Fruit fly (Drosophila melanogaster) whole organism, pupa: ENCODE measurements around the gene sage.

Experiments used
- CG10348 ChIP-seq: fragments of 200-800 bp; sonication (Bioruptor generic); IDR thresholded peaks from 2 replicates; pipeline ENCODE4 v1.3.6; 2022; ENCODE audit warnings: missing biosample characterization, missing genetic modification characterization
- CG12605 ChIP-seq: fragments of 200-800 bp; sonication (Bioruptor generic); IDR thresholded peaks from 2 replicates; pipeline ENCODE4 v1.3.6; 2022; ENCODE audit warnings: missing biosample characterization, missing genetic modification characterization
- CG13204 ChIP-seq: fragments of 200-800 bp; sonication (Bioruptor generic); optimal IDR thresholded peaks from 2 replicates; lab custom pipeline; 2018; ENCODE audit warnings: missing biosample characterization, mild to moderate bottlenecking, missing genetic modification characterization, moderate library complexity
- CG14655 ChIP-seq: fragments of 200-800 bp; sonication (Bioruptor generic); optimal IDR thresholded peaks from 3 replicates; lab custom pipeline; 2017; ENCODE audit warnings: mild to moderate bottlenecking, missing biosample characterization, missing genetic modification reagents, missing genetic modification characterization
- CG15710 ChIP-seq: fragments of 200-800 bp; sonication (Bioruptor generic); optimal IDR thresholded peaks from 2 replicates; lab custom pipeline; 2018; ENCODE audit warnings: missing biosample characterization, mild to moderate bottlenecking, missing genetic modification characterization, moderate library complexity
- CG17806 ChIP-seq: fragments of 200-800 bp; sonication (Bioruptor generic); optimal IDR thresholded peaks from 2 replicates; lab custom pipeline; 2018; ENCODE audit warnings: missing biosample characterization, mild to moderate bottlenecking, missing genetic modification characterization, moderate library complexity
- CG32121 ChIP-seq: fragments of 200-800 bp; sonication (Bioruptor generic); IDR thresholded peaks from 2 replicates; pipeline ENCODE4 v1.3.6; 2022; ENCODE audit warnings: missing biosample characterization, missing genetic modification characterization
- CG34367 ChIP-seq: fragments of 200-800 bp; sonication (Bioruptor generic); optimal IDR thresholded peaks from 2 replicates; lab custom pipeline; 2018; ENCODE audit warnings: missing biosample characterization, mild to moderate bottlenecking, missing genetic modification characterization
- CG4496 ChIP-seq: fragments of 200-800 bp; sonication (Bioruptor generic); IDR thresholded peaks from 3 replicates; pipeline ENCODE4 v1.3.6; 2022; ENCODE audit warnings: missing biosample characterization, missing genetic modification characterization
- CG8159 ChIP-seq: fragments of 200-800 bp; sonication (Bioruptor generic); optimal IDR thresholded peaks from 3 replicates; lab custom pipeline; 2018; ENCODE audit warnings: missing biosample characterization, mild to moderate bottlenecking, missing genetic modification characterization, moderate library complexity
- CG8301 ChIP-seq: fragments of 200-800 bp; sonication (Bioruptor generic); optimal IDR thresholded peaks from 2 replicates; lab custom pipeline; 2018; ENCODE audit warnings: missing biosample characterization, mild to moderate bottlenecking, missing genetic modification characterization
- CG9948 ChIP-seq: fragments of 200-800 bp; sonication (Bioruptor generic); optimal IDR thresholded peaks from 2 replicates; lab custom pipeline; 2018; ENCODE audit warnings: missing biosample characterization, mild to moderate bottlenecking, missing genetic modification characterization, moderate library complexity
- D1 ChIP-seq: fragments of 200-800 bp; sonication (Bioruptor generic); optimal IDR thresholded peaks from 2 replicates; lab custom pipeline; 2018; ENCODE audit warnings: missing biosample characterization, mild to moderate bottlenecking, missing genetic modification characterization, moderate library complexity
- EcR ChIP-seq: fragments of 200-800 bp; sonication (Bioruptor generic); optimal IDR thresholded peaks from 3 replicates; lab custom pipeline; 2019; ENCODE audit warnings: missing biosample characterization, missing genetic modification characterization, mild to moderate bottlenecking, moderate library complexity, missing genetic modification reagents
- Ets98B ChIP-seq: fragments of 200-800 bp; sonication (Bioruptor generic); IDR thresholded peaks from 2 replicates; pipeline ENCODE4 v1.3.6; 2022; ENCODE audit warnings: missing biosample characterization, missing genetic modification characterization
- Pif1A ChIP-seq: fragments of 200-800 bp; sonication (Bioruptor generic); optimal IDR thresholded peaks from 3 replicates; lab custom pipeline; 2016; ENCODE audit warnings: missing biosample characterization, missing genetic modification characterization
- Pif1B ChIP-seq: fragments of 200-800 bp; sonication (Bioruptor generic); optimal IDR thresholded peaks from 3 replicates; lab custom pipeline; 2016; ENCODE audit warnings: missing biosample characterization, missing genetic modification characterization
- Snoo ChIP-seq: fragments of 200-800 bp; sonication (Bioruptor generic); optimal IDR thresholded peaks from 3 replicates; lab custom pipeline; 2017; ENCODE audit warnings: missing biosample characterization, mild to moderate bottlenecking, missing genetic modification characterization, inconsistent platforms
- fd96Ca ChIP-seq: fragments of 200-800 bp; sonication (Bioruptor generic); IDR thresholded peaks from 3 replicates; pipeline ENCODE4 v1.3.6; 2022; ENCODE audit warnings: missing biosample characterization, missing genetic modification characterization
- gl ChIP-seq: fragments of 200-800 bp; sonication (Bioruptor generic); optimal IDR thresholded peaks from 2 replicates; lab custom pipeline; 2018; ENCODE audit warnings: missing biosample characterization, mild to moderate bottlenecking, missing genetic modification characterization
- rn ChIP-seq: fragments of 200-800 bp; sonication (Bioruptor generic); IDR thresholded peaks from 2 replicates; pipeline ENCODE4 v1.3.6; 2022; ENCODE audit warnings: missing biosample characterization, missing genetic modification characterization

sage gene

dm6 chr3R:9257616-9258015 lies 6.3 kb downstream of the sage start, which contains the start of gene CG16736:
Gene CG16736, minus strand, starts transcription at chr3R:9257716.
- TF ChIP-seq EcR (no peak), Ets98B (GFP tag; lab: Robert Waterston, UW) (no peak), rn (no peak), CG13204 (no peak), CG8159 (tag; lab: Kevin White, UChicago) (no peak), CG4496 (no peak), Pif1A (GFP tag; lab: Kevin White, UChicago) (no peak), gl (tag; lab: Kevin White, UChicago) (no peak), CG34367 (tag; lab: Kevin White, UChicago) (no peak), CG10348 (no peak), CG15710 (tag; lab: Kevin White, UChicago) (no peak), fd96Ca (GFP tag; lab: Robert Waterston, UW) (no peak)

dm6 chr3R:9254798-9255197 lies 9.1 kb downstream of the sage start, which contains the start of gene CG16734:
Gene CG16734, plus strand, starts transcription at chr3R:9255052.
- no peak for TF ChIP-seq Ets98B (GFP tag; lab: Robert Waterston, UW)
- no peak for TF ChIP-seq D1
- TF ChIP-seq CG12605 (GFP tag; lab: Robert Waterston, UW), result no peak
- TF ChIP-seq CG8159 (tag; lab: Kevin White, UChicago), result no peak
- TF ChIP-seq CG9948, result no peak
- TF ChIP-seq CG10348, result no peak
- no peak for TF ChIP-seq Snoo
- no peak for TF ChIP-seq EcR

- TF ChIP-seq CG10348 (no peak), CG14655 (no peak)
These were observed 12.4 kb downstream of the sage start, which contains the start of gene St2 for dm6 chr3R:9251543-9251942. Gene St2, plus strand, starts transcription at chr3R:9251843.

DNA sequence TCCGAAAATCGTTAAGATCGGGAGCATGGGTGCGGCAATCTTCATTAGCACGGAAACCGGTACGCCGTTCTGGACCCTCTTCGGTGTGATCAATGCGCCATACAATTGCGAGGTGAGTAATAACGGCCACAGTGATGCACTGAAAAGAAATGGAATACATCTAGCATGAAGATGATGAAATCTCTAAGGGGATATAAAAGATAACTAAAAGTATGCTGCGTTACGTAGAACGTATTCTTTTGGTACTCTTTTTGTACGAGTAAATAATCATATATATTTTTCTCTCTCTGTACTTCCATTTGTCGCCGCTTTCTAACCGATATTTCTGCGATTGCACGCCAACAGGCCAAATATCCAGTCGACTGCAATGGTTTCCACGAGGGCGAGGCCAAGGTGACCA lies 13.1 kb downstream of the sage start:
- no peak for TF ChIP-seq CG13204
- TF ChIP-seq gl (tag; lab: Kevin White, UChicago), result peak; percentile 47
- TF ChIP-seq CG8159 (tag; lab: Kevin White, UChicago), result peak; percentile 66
- peak; percentile 81 for TF ChIP-seq Snoo
- peak; percentile 67 for TF ChIP-seq CG15710 (tag; lab: Kevin White, UChicago)
- TF ChIP-seq Pif1A (GFP tag; lab: Kevin White, UChicago), result peak; percentile 77
- no peak for TF ChIP-seq EcR
- TF ChIP-seq CG14655, result peak; percentile 90
- TF ChIP-seq CG8301, result peak; percentile 85
- TF ChIP-seq Pif1B (GFP tag; lab: Kevin White, UChicago), result peak; percentile 71
- TF ChIP-seq CG4496, result peak; percentile 93
- TF ChIP-seq CG9948, result peak; percentile 77
- TF ChIP-seq rn, result peak; percentile 27; the same call in 1 of the 2 replicates
- peak; percentile 91 for TF ChIP-seq Ets98B (GFP tag; lab: Robert Waterston, UW)
- TF ChIP-seq CG34367 (tag; lab: Kevin White, UChicago), result peak; percentile 61
- peak; percentile 85 for TF ChIP-seq CG12605 (GFP tag; lab: Robert Waterston, UW)
- TF ChIP-seq D1, result peak; percentile 73
- TF ChIP-seq CG32121 (GFP tag; lab: Robert Waterston, UW), result peak; percentile 84
- no peak for TF ChIP-seq CG10348
- TF ChIP-seq fd96Ca (GFP tag; lab: Robert Waterston, UW), result peak; percentile 78
- TF ChIP-seq CG17806, result peak; percentile 76

DNA sequence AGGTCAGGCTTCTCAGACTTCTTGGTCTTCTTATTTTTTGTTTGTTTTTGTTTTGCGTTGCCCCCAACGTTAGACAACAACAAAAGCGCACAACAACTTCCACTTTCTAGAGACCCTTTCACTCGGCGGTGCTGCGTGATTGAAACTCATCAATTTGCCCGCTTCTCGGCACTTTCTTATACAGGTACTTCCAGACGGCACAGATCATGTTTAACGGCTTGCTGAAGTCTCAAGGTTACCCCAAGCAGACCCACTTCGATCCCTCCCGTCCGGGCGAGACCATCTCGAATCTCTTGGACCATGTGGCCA lies 14.3 kb downstream of the sage start:
- TF ChIP-seq CG10348 (no peak), Snoo (no peak), CG8159 (tag; lab: Kevin White, UChicago) (no peak), CG34367 (tag; lab: Kevin White, UChicago) (no peak), Pif1A (GFP tag; lab: Kevin White, UChicago) (no peak), CG8301 (no peak), fd96Ca (GFP tag; lab: Robert Waterston, UW) (no peak), CG32121 (GFP tag; lab: Robert Waterston, UW) (no peak), CG14655 (no peak), CG15710 (tag; lab: Kevin White, UChicago) (no peak), Ets98B (GFP tag; lab: Robert Waterston, UW) (no peak), D1 (no peak), rn (no peak), Pif1B (GFP tag; lab: Kevin White, UChicago) (no peak), gl (tag; lab: Kevin White, UChicago) (no peak), CG9948 (no peak)

DNA sequence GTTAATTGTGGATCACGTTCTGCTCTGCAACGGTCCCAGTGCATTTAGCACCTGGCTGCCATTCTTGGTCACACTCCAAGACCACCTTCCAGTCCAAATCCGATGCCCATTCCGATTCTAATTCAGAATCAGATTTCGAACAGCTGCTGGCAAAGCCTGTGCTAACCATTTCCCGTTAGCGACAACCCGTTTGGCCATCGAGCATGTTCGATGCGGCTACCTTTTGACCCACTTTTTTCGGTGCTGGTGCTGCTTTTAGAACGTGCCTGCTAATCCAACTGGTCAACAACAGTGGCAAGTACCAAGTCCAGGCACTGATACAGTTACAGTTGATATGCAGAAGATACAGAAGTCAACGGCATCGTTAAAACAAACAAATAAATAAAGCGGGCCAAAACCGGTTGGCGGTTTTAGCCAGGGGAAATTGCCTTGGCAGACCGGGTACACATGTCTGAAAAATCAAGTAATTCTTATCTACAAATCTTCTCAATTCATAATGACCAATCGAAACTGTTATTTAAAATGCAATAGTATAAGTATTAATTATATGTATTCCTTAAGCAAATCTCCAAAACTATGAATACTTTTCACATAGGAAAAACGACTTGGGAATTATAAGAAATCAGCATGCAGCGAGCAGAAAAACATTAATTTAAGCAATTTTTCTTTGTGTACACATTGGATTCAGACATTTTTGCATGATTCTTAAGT lies 14.8 kb downstream of the sage start:
- TF ChIP-seq EcR, result peak; percentile 90
- peak; percentile 38 for TF ChIP-seq CG15710 (tag; lab: Kevin White, UChicago)
- peak; percentile 61 for TF ChIP-seq CG8301
- peak; percentile 56 for TF ChIP-seq CG8159 (tag; lab: Kevin White, UChicago)
- no peak for TF ChIP-seq Pif1A (GFP tag; lab: Kevin White, UChicago)
- peak; percentile 36 for TF ChIP-seq Snoo
- peak; percentile 11 for TF ChIP-seq CG17806
- peak; percentile 58 for TF ChIP-seq CG14655
- TF ChIP-seq Pif1B (GFP tag; lab: Kevin White, UChicago), result no peak
- TF ChIP-seq, all 21 proteins: peak for 7
